Fruit fly (Drosophila melanogaster) whole organism, adult: ENCODE results near the gene PolA1.
A peak's percentile ranks its signal among the peaks of the same experiment; 100 is the strongest.

Experiments
- CG1620 ChIP-seq: fragments of 200-800 bp; sonication (Bioruptor generic); optimal IDR thresholded peaks from 2 replicates; lab custom pipeline; 2016; ENCODE audit warnings: missing biosample characterization, missing genetic modification characterization
- Crg-1 ChIP-seq: fragments of 200-800 bp; sonication (Bioruptor generic); optimal IDR thresholded peaks from 2 replicates; lab custom pipeline; 2016; ENCODE audit warnings: missing biosample characterization, missing genetic modification characterization
- Mnt ChIP-seq: fragments of 200-800 bp; sonication (Bioruptor generic); optimal IDR thresholded peaks from 2 replicates; lab custom pipeline; 2016; ENCODE audit warnings: missing biosample characterization, mild to moderate bottlenecking, missing genetic modification characterization
- cic ChIP-seq: fragments of 200-800 bp; sonication (Bioruptor generic); optimal IDR thresholded peaks from 2 replicates; lab custom pipeline; 2017; ENCODE audit warnings: missing biosample characterization, mild to moderate bottlenecking, missing genetic modification characterization, moderate library complexity
- kay ChIP-seq: fragments of 200-800 bp; sonication (Bioruptor generic); peaks from one replicate; lab custom pipeline; 2016; ENCODE audit warnings: missing biosample characterization, missing genetic modification characterization, borderline replicate concordance
- ovo ChIP-seq: fragments of 200-800 bp; sonication (Bioruptor generic); optimal IDR thresholded peaks from 2 replicates; lab custom pipeline; 2016; ENCODE audit warnings: missing biosample characterization, missing genetic modification characterization
- tj ChIP-seq: fragments of 200-800 bp; sonication (Bioruptor generic); optimal IDR thresholded peaks from 3 replicates; lab custom pipeline; 2017; ENCODE audit warnings: missing biosample characterization, mild to moderate bottlenecking, missing genetic modification characterization, moderate library complexity
- toe ChIP-seq: fragments of 200-800 bp; sonication (Bioruptor generic); optimal IDR thresholded peaks from 2 replicates; lab custom pipeline; 2016; ENCODE audit warnings: missing biosample characterization, missing genetic modification characterization

dm6 chr3R:21656492-21657484, 14.8 kb downstream of the PolA1 start:
- TF ChIP-seq toe (GFP tag; lab: Kevin White, UChicago) = no peak
- TF ChIP-seq kay (GFP tag; lab: Kevin White, UChicago) = no peak
- no peak for TF ChIP-seq ovo (GFP tag; lab: Kevin White, UChicago)
- TF ChIP-seq Mnt (GFP tag; lab: Kevin White, UChicago) = no peak
- TF ChIP-seq Crg-1 = no peak
- TF ChIP-seq CG1620 = no peak
- no peak for TF ChIP-seq cic (GFP tag; lab: Kevin White, UChicago)
- TF ChIP-seq tj = peak; percentile 85
